Worm (Caenorhabditis elegans): ENCODE measurements around the gene tric-1B.1.

ce11 chrII:12289085-12289484, 23.0 kb upstream of the tric-1B.1 start, which contains the start of gene Y57A10A.31:
- no peak for TF ChIP-seq ama-1 (optimal IDR thresholded peaks at IDR 0.05)
- no peak for TF ChIP-seq F13C5.2 (tag; optimal IDR thresholded peaks at IDR 0.05)
- TF ChIP-seq ceh-13 (GFP tag; optimal IDR thresholded peaks at IDR 0.05), result no peak
- no peak for TF ChIP-seq aly-1 (tag; optimal IDR thresholded peaks at IDR 0.05)
- TF ChIP-seq ceh-36 (tag; optimal IDR thresholded peaks at IDR 0.05), result no peak
- TF ChIP-seq scrt-1 (GFP tag; IDR thresholded peaks at IDR 0.05), result no peak
- no peak for TF ChIP-seq sea-1 (GFP tag; conservative IDR thresholded peaks at IDR 0.05)
- TF ChIP-seq tra-4 (tag; optimal IDR thresholded peaks at IDR 0.05), result no peak
- TF ChIP-seq flt-1 (GFP tag; IDR thresholded peaks at IDR 0.05), result no peak
- TF ChIP-seq hnd-1 (tag; optimal IDR thresholded peaks at IDR 0.05), result no peak
- TF ChIP-seq tbx-37 (GFP tag; conservative IDR thresholded peaks at IDR 0.05), result no peak
- TF ChIP-seq hmg-4 (GFP tag; optimal IDR thresholded peaks at IDR 0.05), result no peak

All from whole organism, early embryonic.